Worm (Caenorhabditis elegans) whole organism, L1 larva: ENCODE measurements around the gene T05C12.9.

Experiments used
- C04F5.9 ChIP-seq: sonication (generic microtip); optimal IDR thresholded peaks from 2 replicates; lab custom pipeline; 2016; ENCODE audit warnings: missing genetic modification characterization, missing compliant biosample characterization
- C16A3.4 ChIP-seq: fragments of 150-350 bp; optimal IDR thresholded peaks from 2 replicates; lab custom pipeline; 2014; ENCODE audit warnings: missing biosample characterization, missing genetic modification characterization
- C34B4.2 ChIP-seq: sonication (generic microtip); optimal IDR thresholded peaks from 2 replicates; lab custom pipeline; 2017; ENCODE audit warnings: mild to moderate bottlenecking, missing genetic modification characterization, missing compliant biosample characterization
- Y116A8C.19 ChIP-seq: sonication (generic microtip); optimal IDR thresholded peaks from 2 replicates; lab custom pipeline; 2016; ENCODE audit warnings: missing compliant biosample characterization, missing genetic modification characterization, borderline replicate concordance
- aly-2 ChIP-seq: fragments of 150-350 bp; optimal IDR thresholded peaks from 2 replicates; lab custom pipeline; 2014; ENCODE audit warnings: missing biosample characterization, missing genetic modification characterization
- ama-1 ChIP-seq: fragments of 150-350 bp; optimal IDR thresholded peaks from 2 replicates; lab custom pipeline; 2014
- blmp-1 ChIP-seq: fragments of 150-350 bp; optimal IDR thresholded peaks from 2 replicates; lab custom pipeline; 2014; ENCODE audit warnings: missing biosample characterization, missing genetic modification characterization
- ceh-63 ChIP-seq: fragments of 200-800 bp; sonication (Bioruptor generic); optimal IDR thresholded peaks from 2 replicates; lab custom pipeline; 2018; ENCODE audit warnings: mild to moderate bottlenecking, missing genetic modification characterization, missing compliant biosample characterization
- ceh-90 ChIP-seq: sonication (generic microtip); optimal IDR thresholded peaks from 2 replicates; lab custom pipeline; 2016; ENCODE audit warnings: missing genetic modification characterization, missing compliant biosample characterization
- efl-1 ChIP-seq, 4 experiments: fragments of 150-350 bp; optimal IDR thresholded peaks in 3 of 4; peaks in 1 of 4; 1 replicate in 1 of 4; 2 replicates in 3 of 4; lab custom pipeline; 2014; ENCODE audit warnings: missing biosample characterization in 2 of 4, missing genetic modification characterization in 2 of 4, missing genetic modification reagents in 2 of 4
- egl-13 ChIP-seq: sonication (generic microtip); optimal IDR thresholded peaks from 2 replicates; lab custom pipeline; 2016; ENCODE audit warnings: missing genotype, missing genetic modification reagents, missing genetic modification characterization, missing compliant biosample characterization
- elt-2 ChIP-seq: sonication (generic microtip); optimal IDR thresholded peaks from 2 replicates; lab custom pipeline; 2016; ENCODE audit warnings: missing genetic modification characterization, mild to moderate bottlenecking, inconsistent platforms, missing compliant biosample characterization, missing genetic modification reagents
- elt-3 ChIP-seq, 6 experiments: fragments of 150-350 bp in 1 of 6; sonication (generic microtip); optimal IDR thresholded peaks; 2 replicates each; lab custom pipeline; 2017 to 2018; ENCODE audit warnings: missing biosample characterization in 6 of 6, missing genetic modification characterization in 6 of 6, inconsistent platforms in 1 of 6
- fkh-4 ChIP-seq: sonication (generic microtip); optimal IDR thresholded peaks from 2 replicates; lab custom pipeline; 2016; ENCODE audit warnings: missing compliant biosample characterization, missing genetic modification characterization, borderline replicate concordance
- fkh-8 ChIP-seq: sonication (generic microtip); optimal IDR thresholded peaks from 2 replicates; lab custom pipeline; 2016; ENCODE audit warnings: mild to moderate bottlenecking, missing genetic modification characterization, missing compliant biosample characterization
- grh-1 ChIP-seq: fragments of 200-800 bp; sonication (Bioruptor generic); IDR thresholded peaks from 2 replicates; pipeline ENCODE4 v1.3.6; 2022; ENCODE audit warnings: missing genetic modification reagents, missing genetic modification characterization, missing compliant biosample characterization
- hlh-17 ChIP-seq: fragments of 200-800 bp; sonication (Bioruptor generic); optimal IDR thresholded peaks from 2 replicates; lab custom pipeline; 2018; ENCODE audit warnings: missing genetic modification characterization, mild to moderate bottlenecking, missing compliant biosample characterization, moderate library complexity, borderline replicate concordance
- hlh-4 ChIP-seq: sonication (generic microtip); optimal IDR thresholded peaks from 2 replicates; lab custom pipeline; 2016; ENCODE audit warnings: mild to moderate bottlenecking, missing genetic modification characterization, missing compliant biosample characterization
- irx-1 ChIP-seq: sonication (generic microtip); optimal IDR thresholded peaks from 2 replicates; lab custom pipeline; 2016; ENCODE audit warnings: missing genetic modification characterization, missing compliant biosample characterization
- isw-1 ChIP-seq: fragments of 200-800 bp; sonication (Bioruptor generic); IDR thresholded peaks from 2 replicates; pipeline ENCODE4 v1.3.6; 2022; ENCODE audit warnings: missing genetic modification characterization, missing compliant biosample characterization
- lin-13 ChIP-seq: fragments of 150-350 bp; optimal IDR thresholded peaks from 2 replicates; lab custom pipeline; 2014; ENCODE audit warnings: missing biosample characterization, missing genetic modification reagents, missing genetic modification characterization
- lin-14 ChIP-seq: fragments of 200-800 bp; sonication (Bioruptor generic); optimal IDR thresholded peaks from 2 replicates; lab custom pipeline; 2018; ENCODE audit warnings: mild to moderate bottlenecking, missing genetic modification characterization, moderate library complexity, missing compliant biosample characterization
- lin-39 ChIP-seq: fragments of 150-350 bp; optimal IDR thresholded peaks from 2 replicates; lab custom pipeline; 2014; ENCODE audit warnings: missing biosample characterization, missing genetic modification reagents, missing genetic modification characterization
- lir-3 ChIP-seq: sonication (generic microtip); optimal IDR thresholded peaks from 2 replicates; lab custom pipeline; 2016; ENCODE audit warnings: mild to moderate bottlenecking, missing genetic modification characterization, moderate library complexity, missing compliant biosample characterization; ENCODE audit not compliant: poor library complexity
- lsy-2 ChIP-seq, 2 experiments: fragments of 150-350 bp; optimal IDR thresholded peaks; 2 replicates each; lab custom pipeline; 2014; ENCODE audit warnings: missing biosample characterization in 2 of 2, missing genetic modification characterization in 2 of 2
- mab-9 ChIP-seq: fragments of 200-800 bp; sonication (Bioruptor generic); IDR thresholded peaks from 2 replicates; pipeline ENCODE4 v1.3.6; 2022; ENCODE audit warnings: missing genetic modification reagents, missing genetic modification characterization, missing compliant biosample characterization
- mdl-1 ChIP-seq, 2 experiments: fragments of 150-350 bp; optimal IDR thresholded peaks; 2 replicates each; lab custom pipeline; 2014 to 2017; ENCODE audit warnings: missing biosample characterization in 2 of 2, missing genetic modification characterization in 2 of 2, inconsistent platforms in 1 of 2
- mef-2 ChIP-seq: fragments of 150-350 bp; optimal IDR thresholded peaks from 2 replicates; lab custom pipeline; 2014; ENCODE audit warnings: missing biosample characterization, missing genetic modification characterization
- nhr-20 ChIP-seq: sonication (generic microtip); optimal IDR thresholded peaks from 2 replicates; lab custom pipeline; 2016; ENCODE audit warnings: mild to moderate bottlenecking, missing genetic modification characterization, missing compliant biosample characterization
- nhr-237 ChIP-seq: fragments of 150-350 bp; optimal IDR thresholded peaks from 2 replicates; lab custom pipeline; 2014; ENCODE audit warnings: missing biosample characterization, missing genetic modification characterization
- nhr-28 ChIP-seq: fragments of 150-350 bp; optimal IDR thresholded peaks from 2 replicates; lab custom pipeline; 2014; ENCODE audit warnings: missing biosample characterization, missing genetic modification characterization
- nhr-71 ChIP-seq: sonication (generic microtip); optimal IDR thresholded peaks from 2 replicates; lab custom pipeline; 2016; ENCODE audit warnings: mild to moderate bottlenecking, missing genetic modification characterization, moderate library complexity, missing compliant biosample characterization
- nhr-76 ChIP-seq: sonication (generic microtip); optimal IDR thresholded peaks from 2 replicates; lab custom pipeline; 2017; ENCODE audit warnings: missing biosample characterization, missing genetic modification characterization
- nhr-84 ChIP-seq: sonication (generic microtip); optimal IDR thresholded peaks from 2 replicates; lab custom pipeline; 2017; ENCODE audit warnings: missing biosample characterization, missing genetic modification characterization
- nhr-90 ChIP-seq: sonication (generic microtip); optimal IDR thresholded peaks from 2 replicates; lab custom pipeline; 2016; ENCODE audit warnings: mild to moderate bottlenecking, missing genetic modification characterization, missing compliant biosample characterization; ENCODE audit not compliant: poor library complexity
- rnt-1 ChIP-seq: sonication (generic microtip); optimal IDR thresholded peaks from 2 replicates; lab custom pipeline; 2016; ENCODE audit warnings: mild to moderate bottlenecking, missing genetic modification characterization, moderate library complexity, missing compliant biosample characterization
- skn-1 ChIP-seq: fragments of 150-350 bp; optimal IDR thresholded peaks from 2 replicates; lab custom pipeline; 2014; ENCODE audit warnings: missing biosample characterization, missing genetic modification characterization
- snpc-4 ChIP-seq: fragments of 150-350 bp; optimal IDR thresholded peaks from 2 replicates; lab custom pipeline; 2014; ENCODE audit warnings: missing biosample characterization, missing genetic modification characterization
- snu-23 ChIP-seq: sonication (generic microtip); optimal IDR thresholded peaks from 2 replicates; lab custom pipeline; 2016; ENCODE audit warnings: missing genetic modification characterization, missing compliant biosample characterization
- sox-4 ChIP-seq: sonication (generic microtip); optimal IDR thresholded peaks from 2 replicates; lab custom pipeline; 2016; ENCODE audit warnings: missing genetic modification characterization, missing compliant biosample characterization
- sptf-1 ChIP-seq: fragments of 150-350 bp; optimal IDR thresholded peaks from 2 replicates; lab custom pipeline; 2014; ENCODE audit warnings: missing biosample characterization, missing genetic modification characterization
- swsn-7 ChIP-seq: sonication (generic microtip); optimal IDR thresholded peaks from 2 replicates; lab custom pipeline; 2016; ENCODE audit warnings: missing genetic modification characterization, missing compliant biosample characterization
- tbx-2 ChIP-seq: sonication (generic microtip); optimal IDR thresholded peaks from 2 replicates; lab custom pipeline; 2016; ENCODE audit warnings: missing genetic modification characterization, missing compliant biosample characterization
- unc-30 ChIP-seq: sonication (generic microtip); optimal IDR thresholded peaks from 2 replicates; lab custom pipeline; 2017; ENCODE audit warnings: missing biosample characterization, missing genetic modification characterization
- unc-86 ChIP-seq: sonication (generic microtip); optimal IDR thresholded peaks from 2 replicates; lab custom pipeline; 2016; ENCODE audit warnings: missing genetic modification characterization, missing compliant biosample characterization
- unc-98 ChIP-seq: fragments of 200-800 bp; sonication (Bioruptor generic); IDR thresholded peaks from 2 replicates; pipeline ENCODE4 v1.3.6; 2022; ENCODE audit warnings: missing genetic modification characterization, missing compliant biosample characterization
- zag-1 ChIP-seq: fragments of 150-350 bp; optimal IDR thresholded peaks from 2 replicates; lab custom pipeline; 2014; ENCODE audit warnings: missing biosample characterization, missing genetic modification characterization
- zip-4 ChIP-seq: fragments of 200-800 bp; sonication (Bioruptor generic); optimal IDR thresholded peaks from 2 replicates; lab custom pipeline; 2018; ENCODE audit warnings: mild to moderate bottlenecking, missing genetic modification characterization, moderate library complexity, missing compliant biosample characterization
- ztf-4 ChIP-seq: fragments of 150-350 bp; optimal IDR thresholded peaks from 2 replicates; lab custom pipeline; 2014; ENCODE audit warnings: missing biosample characterization, missing genetic modification characterization

The T05C12.9 gene

ce11 chrII:8218266-8218665, 25.2 kb upstream of the T05C12.9 start:
- TF ChIP-seq ama-1 (no peak), nhr-84 (tag; lab: Kevin White, UChicago) (no peak), egl-13 (tag; lab: Kevin White, UChicago) (no peak), blmp-1 (tag; lab: Kevin White, UChicago) (no peak), ceh-63 (no peak), aly-2 (tag; lab: Kevin White, UChicago) (no peak), nhr-237 (no peak), swsn-7 (no peak)

DNA sequence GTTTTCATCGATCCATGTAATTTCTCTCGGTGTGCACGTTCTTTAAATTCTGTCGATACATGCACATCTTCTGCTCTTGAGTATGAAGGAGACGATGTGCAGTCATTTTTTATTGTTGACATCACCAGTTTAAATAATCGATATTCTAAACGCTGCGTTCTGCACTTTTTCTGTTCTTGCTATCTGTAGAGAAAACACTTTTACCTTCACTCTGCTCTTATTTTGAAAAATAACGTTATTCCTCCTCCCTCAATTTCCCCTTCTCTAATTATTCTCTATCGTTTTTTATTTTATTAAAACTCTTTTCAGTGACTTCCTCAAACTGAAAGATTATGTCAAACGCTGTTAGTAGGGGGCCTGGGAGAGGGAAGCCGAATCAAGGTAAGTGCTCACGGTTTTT, 23.9 kb upstream of the T05C12.9 start, which contains the start of gene ifg-1:
Gene ifg-1 (plus strand): TSS at position 301 of the 400 bp plus-strand sequence.
- no peak for TF ChIP-seq tbx-2
- no peak for TF ChIP-seq lin-39 (tag; lab: Kevin White, UChicago)
- no peak for TF ChIP-seq nhr-71 (tag; lab: Kevin White, UChicago)
- TF ChIP-seq unc-30 (tag; lab: Kevin White, UChicago), result no peak
- no peak for TF ChIP-seq nhr-237
- no peak for TF ChIP-seq elt-2
- no peak for TF ChIP-seq nhr-20 (tag; lab: Kevin White, UChicago)
- TF ChIP-seq nhr-76 (tag; lab: Kevin White, UChicago), result no peak

DNA sequence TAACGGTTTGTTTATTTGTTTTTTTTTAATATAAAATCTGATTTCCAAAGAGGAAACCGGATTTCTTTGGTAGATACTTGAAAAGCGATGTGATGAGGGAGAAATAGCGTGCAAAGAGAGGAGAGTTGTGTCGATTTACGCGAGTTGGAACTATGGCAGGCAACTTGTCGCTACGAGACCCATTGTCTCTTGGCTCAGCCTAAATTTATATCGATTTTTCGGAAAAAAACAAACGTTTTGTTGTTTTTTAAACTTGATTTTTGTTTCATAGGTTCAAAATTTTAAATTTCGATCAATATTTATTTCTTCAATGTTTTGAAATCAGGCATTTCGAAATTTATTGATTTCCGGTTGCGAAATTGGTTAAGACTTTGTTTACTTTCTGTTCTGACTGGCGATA, 23.4 kb upstream of the T05C12.9 start, which contains the start of gene M110.3:
Gene M110.3 (minus strand): TSS at position 184 of the 400 bp plus-strand sequence.
- TF ChIP-seq fkh-8 (tag; lab: Kevin White, UChicago), result peak; percentile 19
- TF ChIP-seq sox-4 (tag; lab: Kevin White, UChicago), result no peak
- no peak for TF ChIP-seq C34B4.2 (tag; lab: Kevin White, UChicago)
- peak; percentile 32 for TF ChIP-seq swsn-7
- peak; percentile 44 for TF ChIP-seq C04F5.9 (tag; lab: Kevin White, UChicago)
- peak; percentile 66 to 77 for TF ChIP-seq lsy-2 (tag; optimal IDR thresholded peaks at IDR 0.05; lab: Kevin White, UChicago)
- peak; percentile 64 for TF ChIP-seq blmp-1 (tag; lab: Kevin White, UChicago)
- no peak for TF ChIP-seq sptf-1 (tag; lab: Kevin White, UChicago)
- no peak for TF ChIP-seq hlh-4 (tag; lab: Kevin White, UChicago)
- no peak for TF ChIP-seq mef-2
- TF ChIP-seq nhr-90 (tag; lab: Kevin White, UChicago), result no peak
- TF ChIP-seq lin-39 (tag; lab: Kevin White, UChicago), result no peak
- peak; percentile 68 for TF ChIP-seq lin-14 (GFP tag; lab: Kevin White, UChicago)
- peak; percentile 61 for TF ChIP-seq nhr-71 (tag; lab: Kevin White, UChicago)
- peak in 1 of 2 experiments; percentile 39 for TF ChIP-seq mdl-1 (tag; optimal IDR thresholded peaks at IDR 0.05; lab: Kevin White, UChicago)
- TF ChIP-seq fkh-4 (tag; lab: Kevin White, UChicago), result no peak
- peak; percentile 47 for TF ChIP-seq zip-4
- TF ChIP-seq Y116A8C.19, result no peak
- TF ChIP-seq ceh-90 (tag; lab: Kevin White, UChicago), result no peak
- no peak for TF ChIP-seq nhr-28 (tag; lab: Kevin White, UChicago)
- TF ChIP-seq irx-1 (tag; lab: Kevin White, UChicago), result no peak
- no peak for TF ChIP-seq mab-9
- TF ChIP-seq zag-1 (tag; lab: Kevin White, UChicago), result no peak
- TF ChIP-seq snpc-4 (tag; lab: Kevin White, UChicago), result no peak
- TF ChIP-seq snu-23 (GFP tag; lab: Kevin White, UChicago), result peak; percentile 64
- no peak for TF ChIP-seq hlh-17 (GFP tag; lab: Kevin White, UChicago)
- TF ChIP-seq efl-1 (optimal IDR thresholded peaks at IDR 0.05; lab: Kevin White, UChicago), result peak; percentile 65
- peak; percentile 54 to 91 for TF ChIP-seq efl-1 (GFP tag; optimal IDR thresholded peaks at IDR 0.05 in 1 of 2; lab: Kevin White, UChicago)
- no peak for TF ChIP-seq ztf-4 (tag; lab: Kevin White, UChicago)
- no peak for TF ChIP-seq unc-30 (tag; lab: Kevin White, UChicago)
- TF ChIP-seq unc-98 (GFP tag; lab: Robert Waterston, UW), result no peak
- TF ChIP-seq rnt-1 (tag; lab: Kevin White, UChicago), result peak; percentile 43
- TF ChIP-seq egl-13 (tag; lab: Kevin White, UChicago), result peak; percentile 14
- TF ChIP-seq lin-13 (GFP tag; lab: Kevin White, UChicago), result no peak
- TF ChIP-seq isw-1 (GFP tag; lab: Robert Waterston, UW), result peak; percentile 44
- peak in 2 of 6 experiments; percentile 2 to 17 for TF ChIP-seq elt-3 (tag; optimal IDR thresholded peaks at IDR 0.05; lab: Kevin White, UChicago)
- TF ChIP-seq lir-3 (tag; lab: Kevin White, UChicago), result no peak
- peak; percentile 1 for TF ChIP-seq skn-1 (tag; lab: Kevin White, UChicago)
- no peak for TF ChIP-seq grh-1 (GFP tag; lab: Robert Waterston, UW)
- no peak for TF ChIP-seq nhr-76 (tag; lab: Kevin White, UChicago)
- TF ChIP-seq C16A3.4, result peak; percentile 35
- peak; percentile 28 for TF ChIP-seq tbx-2
- no peak for TF ChIP-seq unc-86 (tag; lab: Kevin White, UChicago)
